Worm (Caenorhabditis elegans) whole organism, early embryonic: ENCODE results near the gene egli-1.

Source experiments
- B0310.2 ChIP-seq: sonication (generic microtip); optimal IDR thresholded peaks from 2 replicates; lab custom pipeline; 2016; ENCODE audit warnings: mild to moderate bottlenecking, missing genetic modification characterization, missing compliant biosample characterization
- F13C5.2 ChIP-seq: sonication (generic microtip); optimal IDR thresholded peaks from 2 replicates; lab custom pipeline; 2017; ENCODE audit warnings: mild to moderate bottlenecking, missing genetic modification characterization, inconsistent platforms, missing compliant biosample characterization
- aly-1 ChIP-seq: sonication (generic microtip); optimal IDR thresholded peaks from 2 replicates; lab custom pipeline; 2016; ENCODE audit warnings: missing genetic modification characterization, missing compliant biosample characterization
- ama-1 ChIP-seq: fragments of 150-350 bp; optimal IDR thresholded peaks from 2 replicates; lab custom pipeline; 2014
- ceh-13 ChIP-seq: fragments of 200-800 bp; sonication (Bioruptor generic); optimal IDR thresholded peaks from 2 replicates; lab custom pipeline; 2018; ENCODE audit warnings: mild to moderate bottlenecking, missing genetic modification characterization, missing compliant biosample characterization
- ceh-36 ChIP-seq: sonication (generic microtip); optimal IDR thresholded peaks from 2 replicates; lab custom pipeline; 2016; ENCODE audit warnings: missing genetic modification characterization, inconsistent platforms, missing compliant biosample characterization
- ets-7 ChIP-seq: sonication (generic microtip); optimal IDR thresholded peaks from 2 replicates; lab custom pipeline; 2016; ENCODE audit warnings: missing genotype, missing genetic modification characterization, missing compliant biosample characterization
- flt-1 ChIP-seq: fragments of 200-800 bp; sonication (Bioruptor generic); IDR thresholded peaks from 2 replicates; pipeline ENCODE4 v1.3.6; 2022; ENCODE audit warnings: missing genetic modification characterization, missing compliant biosample characterization
- hmbx-1 ChIP-seq: sonication (generic microtip); optimal IDR thresholded peaks from 2 replicates; lab custom pipeline; 2016; ENCODE audit warnings: mild to moderate bottlenecking, missing genetic modification characterization, missing compliant biosample characterization
- hmg-4 ChIP-seq: fragments of 200-800 bp; sonication (Bioruptor generic); optimal IDR thresholded peaks from 2 replicates; lab custom pipeline; 2018; ENCODE audit warnings: mild to moderate bottlenecking, missing genetic modification characterization, missing compliant biosample characterization
- hnd-1 ChIP-seq: sonication (generic microtip); optimal IDR thresholded peaks from 2 replicates; lab custom pipeline; 2016; ENCODE audit warnings: missing genetic modification characterization, missing compliant biosample characterization
- pes-1 ChIP-seq: fragments of 200-800 bp; sonication (Bioruptor generic); IDR thresholded peaks from 2 replicates; pipeline ENCODE4 v1.3.6; 2022; ENCODE audit warnings: missing genetic modification reagents, missing genetic modification characterization, missing compliant biosample characterization
- scrt-1 ChIP-seq: fragments of 200-800 bp; sonication (Bioruptor generic); IDR thresholded peaks from 2 replicates; pipeline ENCODE4 v1.3.6; 2022; ENCODE audit warnings: missing genetic modification characterization, missing compliant biosample characterization
- sea-1 ChIP-seq: fragments of 200-800 bp; sonication (Bioruptor generic); conservative IDR thresholded peaks from 2 replicates; pipeline ENCODE4 v1.3.6; 2022; ENCODE audit warnings: missing genetic modification characterization, missing compliant biosample characterization
- tbx-11 ChIP-seq: fragments of 200-800 bp; sonication (Bioruptor generic); IDR thresholded peaks from 2 replicates; pipeline ENCODE4 v1.3.6; 2022; ENCODE audit warnings: missing genetic modification characterization, missing compliant biosample characterization
- tbx-37 ChIP-seq: fragments of 200-800 bp; sonication (Bioruptor generic); conservative IDR thresholded peaks from 2 replicates; pipeline ENCODE4 v1.3.6; 2022; ENCODE audit warnings: missing genetic modification reagents, missing genetic modification characterization, missing compliant biosample characterization
- tra-4 ChIP-seq: sonication (generic microtip); optimal IDR thresholded peaks from 2 replicates; lab custom pipeline; 2017; ENCODE audit warnings: missing genetic modification characterization, missing compliant biosample characterization

The egli-1 gene

ce11 chrII:9289127-9289526 is 34.6 kb upstream of the egli-1 start:
- TF ChIP-seq ceh-36 (tag; lab: Kevin White, UChicago) (no peak), ets-7 (tag; lab: Kevin White, UChicago) (no peak), pes-1 (no peak), aly-1 (no peak), B0310.2 (tag; lab: Kevin White, UChicago) (no peak), ama-1 (no peak), hmbx-1 (tag; lab: Kevin White, UChicago) (no peak)

- TF ChIP-seq sea-1 (GFP tag; lab: Robert Waterston, UW) = no peak
- no peak for TF ChIP-seq tbx-37 (GFP tag; lab: Robert Waterston, UW)
- no peak for TF ChIP-seq tbx-11 (GFP tag; lab: Robert Waterston, UW)
Measured at ce11 chrII:9291632-9292031, 32.1 kb upstream of the egli-1 start, which contains the start of gene acs-7. Gene acs-7 (plus strand): TSS chrII:9292017.

ce11 chrII:9295678-9296077 is 28.1 kb upstream of the egli-1 start, which contains the start of gene C01G6.9:
Gene C01G6.9 (minus strand): TSS chrII:9295818.
- no peak for TF ChIP-seq hmbx-1 (tag; lab: Kevin White, UChicago)
- no peak for TF ChIP-seq aly-1
- no peak for TF ChIP-seq scrt-1 (GFP tag; lab: Robert Waterston, UW)
- no peak for TF ChIP-seq flt-1 (GFP tag; lab: Robert Waterston, UW)
- no peak for TF ChIP-seq hmg-4 (GFP tag; lab: Kevin White, UChicago)
- TF ChIP-seq B0310.2 (tag; lab: Kevin White, UChicago) = no peak
- TF ChIP-seq ceh-36 (tag; lab: Kevin White, UChicago) = no peak
- TF ChIP-seq F13C5.2 (tag; lab: Kevin White, UChicago) = no peak
- no peak for TF ChIP-seq tbx-37 (GFP tag; lab: Robert Waterston, UW)
- no peak for TF ChIP-seq hnd-1 (tag; lab: Kevin White, UChicago)
- TF ChIP-seq sea-1 (GFP tag; lab: Robert Waterston, UW) = no peak

- no peak for TF ChIP-seq ceh-36 (tag; lab: Kevin White, UChicago)
Measured at ce11 chrII:9299679-9300078, 24.1 kb upstream of the egli-1 start.

- TF ChIP-seq hmbx-1 (tag; lab: Kevin White, UChicago) = peak; percentile 6
- no peak for TF ChIP-seq sea-1 (GFP tag; lab: Robert Waterston, UW)
Measured at ce11 chrII:9301065-9301464, 22.7 kb upstream of the egli-1 start.

- TF ChIP-seq hnd-1 (tag; lab: Kevin White, UChicago) (no peak), ceh-13 (GFP tag; lab: Kevin White, UChicago) (no peak), ama-1 (no peak), ceh-36 (tag; lab: Kevin White, UChicago) (no peak), scrt-1 (GFP tag; lab: Robert Waterston, UW) (no peak), aly-1 (no peak), tra-4 (no peak), ets-7 (tag; lab: Kevin White, UChicago) (no peak), flt-1 (GFP tag; lab: Robert Waterston, UW) (no peak), hmbx-1 (tag; lab: Kevin White, UChicago) (no peak), tbx-37 (GFP tag; lab: Robert Waterston, UW) (no peak), tbx-11 (GFP tag; lab: Robert Waterston, UW) (no peak), F13C5.2 (tag; lab: Kevin White, UChicago) (no peak), pes-1 (no peak)
Measured at ce11 chrII:9303545-9303944, 20.2 kb upstream of the egli-1 start.

- TF ChIP-seq ets-7 (tag; lab: Kevin White, UChicago) (no peak), scrt-1 (GFP tag; lab: Robert Waterston, UW) (no peak), F13C5.2 (tag; lab: Kevin White, UChicago) (no peak), aly-1 (no peak), hnd-1 (tag; lab: Kevin White, UChicago) (no peak), tra-4 (no peak), B0310.2 (tag; lab: Kevin White, UChicago) (no peak), ceh-36 (tag; lab: Kevin White, UChicago) (no peak), hmbx-1 (tag; lab: Kevin White, UChicago) (no peak), hmg-4 (GFP tag; lab: Kevin White, UChicago) (no peak)
Measured at ce11 chrII:9304849-9305248, 18.9 kb upstream of the egli-1 start.

ce11 chrII:9305575-9305974 is 18.2 kb upstream of the egli-1 start:
- no peak for TF ChIP-seq B0310.2 (tag; lab: Kevin White, UChicago)
- TF ChIP-seq hmbx-1 (tag; lab: Kevin White, UChicago) = no peak
- no peak for TF ChIP-seq tbx-37 (GFP tag; lab: Robert Waterston, UW)
- TF ChIP-seq ceh-36 (tag; lab: Kevin White, UChicago) = no peak
- TF ChIP-seq F13C5.2 (tag; lab: Kevin White, UChicago) = no peak
- no peak for TF ChIP-seq aly-1
- TF ChIP-seq ets-7 (tag; lab: Kevin White, UChicago) = no peak
- TF ChIP-seq sea-1 (GFP tag; lab: Robert Waterston, UW) = no peak
- no peak for TF ChIP-seq hnd-1 (tag; lab: Kevin White, UChicago)
- TF ChIP-seq flt-1 (GFP tag; lab: Robert Waterston, UW) = no peak
- TF ChIP-seq tra-4 = no peak
- no peak for TF ChIP-seq ama-1
- TF ChIP-seq pes-1 = no peak
- no peak for TF ChIP-seq ceh-13 (GFP tag; lab: Kevin White, UChicago)
- no peak for TF ChIP-seq tbx-11 (GFP tag; lab: Robert Waterston, UW)
- no peak for TF ChIP-seq scrt-1 (GFP tag; lab: Robert Waterston, UW)
